Worm (Caenorhabditis elegans): Measurements from ENCODE around the gene F23B12.7.

F23B12.7 gene

ce11 chrV:14427069-14427825 is 22.2 kb upstream of the F23B12.7 start:
- no peak for TF ChIP-seq dao-5 (tag; optimal IDR thresholded peaks at IDR 0.05)
- TF ChIP-seq him-1 (tag; optimal IDR thresholded peaks at IDR 0.05), result no peak
- TF ChIP-seq W03F9.2 (tag; optimal IDR thresholded peaks at IDR 0.05), result no peak

ce11 chrV:14428865-14429264 is 20.6 kb upstream of the F23B12.7 start, which contains the start of gene F23B12.1:
F23B12.1 (plus strand) TSS chrV:14429165.
- TF ChIP-seq dao-5 (tag; optimal IDR thresholded peaks at IDR 0.05), result no peak
- TF ChIP-seq him-1 (tag; optimal IDR thresholded peaks at IDR 0.05), result no peak
- no peak for TF ChIP-seq W03F9.2 (tag; optimal IDR thresholded peaks at IDR 0.05)

- no peak for TF ChIP-seq dao-5 (tag; optimal IDR thresholded peaks at IDR 0.05)
- no peak for TF ChIP-seq W03F9.2 (tag; optimal IDR thresholded peaks at IDR 0.05)
- TF ChIP-seq him-1 (tag; optimal IDR thresholded peaks at IDR 0.05), result no peak
Measured at ce11 chrV:14432259-14432658, 17.2 kb upstream of the F23B12.7 start, which contains the start of gene egl-1. egl-1 (minus strand) TSS chrV:14432359.

- TF ChIP-seq W03F9.2 (tag; optimal IDR thresholded peaks at IDR 0.05) (no peak), him-1 (tag; optimal IDR thresholded peaks at IDR 0.05) (no peak), dao-5 (tag; optimal IDR thresholded peaks at IDR 0.05) (no peak)
Measured at ce11 chrV:14433584-14433983, 15.9 kb upstream of the F23B12.7 start.

- no peak for TF ChIP-seq W03F9.2 (tag; optimal IDR thresholded peaks at IDR 0.05)
- no peak for TF ChIP-seq him-1 (tag; optimal IDR thresholded peaks at IDR 0.05)
- TF ChIP-seq dao-5 (tag; optimal IDR thresholded peaks at IDR 0.05), result no peak
Measured at ce11 chrV:14436195-14436594, 13.3 kb upstream of the F23B12.7 start.

ce11 chrV:14437355-14437754 is 12.1 kb upstream of the F23B12.7 start:
- TF ChIP-seq him-1 (tag; optimal IDR thresholded peaks at IDR 0.05) (no peak), dao-5 (tag; optimal IDR thresholded peaks at IDR 0.05) (no peak), W03F9.2 (tag; optimal IDR thresholded peaks at IDR 0.05) (no peak)

- TF ChIP-seq dao-5 (tag; optimal IDR thresholded peaks at IDR 0.05), result no peak
- no peak for TF ChIP-seq W03F9.2 (tag; optimal IDR thresholded peaks at IDR 0.05)
- no peak for TF ChIP-seq him-1 (tag; optimal IDR thresholded peaks at IDR 0.05)
Measured at ce11 chrV:14438099-14438739, 11.3 kb upstream of the F23B12.7 start.

ce11 chrV:14439236-14439635 is 10.3 kb upstream of the F23B12.7 start:
- TF ChIP-seq dao-5 (tag; optimal IDR thresholded peaks at IDR 0.05) (no peak), W03F9.2 (tag; optimal IDR thresholded peaks at IDR 0.05) (no peak), him-1 (tag; optimal IDR thresholded peaks at IDR 0.05) (no peak)

- TF ChIP-seq him-1 (tag; optimal IDR thresholded peaks at IDR 0.05) (no peak), dao-5 (tag; optimal IDR thresholded peaks at IDR 0.05) (no peak), W03F9.2 (tag; optimal IDR thresholded peaks at IDR 0.05) (no peak)
Measured at ce11 chrV:14440841-14441240, 8.7 kb upstream of the F23B12.7 start, which contains the start of gene F23B12.4. F23B12.4 (plus strand) TSS chrV:14441141.

- TF ChIP-seq W03F9.2 (tag; optimal IDR thresholded peaks at IDR 0.05) (no peak), dao-5 (tag; optimal IDR thresholded peaks at IDR 0.05) (no peak), him-1 (tag; optimal IDR thresholded peaks at IDR 0.05) (no peak)
Measured at ce11 chrV:14446453-14446852, 3.0 kb upstream of the F23B12.7 start.

ce11 chrV:14447240-14447763 is 2.2 kb upstream of the F23B12.7 start, which contains the start of the genes dlat-1 and fntb-1:
dlat-1 (minus strand) TSS chrV:14447290.
fntb-1 (plus strand) TSS chrV:14447651.
- TF ChIP-seq dao-5 (tag; optimal IDR thresholded peaks at IDR 0.05), result no peak
- TF ChIP-seq W03F9.2 (tag; optimal IDR thresholded peaks at IDR 0.05), result no peak
- no peak for TF ChIP-seq him-1 (tag; optimal IDR thresholded peaks at IDR 0.05)

ce11 chrV:14448669-14449068 is 828 bp upstream of the F23B12.7 start:
- TF ChIP-seq W03F9.2 (tag; optimal IDR thresholded peaks at IDR 0.05), result no peak
- TF ChIP-seq dao-5 (tag; optimal IDR thresholded peaks at IDR 0.05), result no peak
- TF ChIP-seq him-1 (tag; optimal IDR thresholded peaks at IDR 0.05), result no peak

- no peak for TF ChIP-seq him-1 (tag; optimal IDR thresholded peaks at IDR 0.05)
- TF ChIP-seq dao-5 (tag; optimal IDR thresholded peaks at IDR 0.05), result no peak
- no peak for TF ChIP-seq W03F9.2 (tag; optimal IDR thresholded peaks at IDR 0.05)
Measured at ce11 chrV:14456626-14457025, 7.1 kb downstream of the F23B12.7 start, which contains the start of gene bmk-1. bmk-1 (minus strand) TSS chrV:14456984.

- TF ChIP-seq dao-5 (tag; optimal IDR thresholded peaks at IDR 0.05), result no peak
- TF ChIP-seq W03F9.2 (tag; optimal IDR thresholded peaks at IDR 0.05), result peak; percentile 48
Measured at ce11 chrV:14457070-14457469, 7.6 kb downstream of the F23B12.7 start, which contains the start of gene coh-3. coh-3 (plus strand) TSS chrV:14457422.
